Fruit fly (Drosophila melanogaster): Measurements from ENCODE around the gene CG3726.

dm6 chrX:5968094-5968723 lies 51.3 kb downstream of the CG3726 start:
- no peak for TF ChIP-seq CTCF (optimal IDR thresholded peaks at IDR 0.05)
- no peak for TF ChIP-seq CG8478 (optimal IDR thresholded peaks at IDR 0.05)
